Fruit fly (Drosophila melanogaster): ENCODE data around the gene NHP2.
A peak's percentile ranks its signal among the peaks of the same experiment; 100 is the strongest.

The NHP2 gene

DNA sequence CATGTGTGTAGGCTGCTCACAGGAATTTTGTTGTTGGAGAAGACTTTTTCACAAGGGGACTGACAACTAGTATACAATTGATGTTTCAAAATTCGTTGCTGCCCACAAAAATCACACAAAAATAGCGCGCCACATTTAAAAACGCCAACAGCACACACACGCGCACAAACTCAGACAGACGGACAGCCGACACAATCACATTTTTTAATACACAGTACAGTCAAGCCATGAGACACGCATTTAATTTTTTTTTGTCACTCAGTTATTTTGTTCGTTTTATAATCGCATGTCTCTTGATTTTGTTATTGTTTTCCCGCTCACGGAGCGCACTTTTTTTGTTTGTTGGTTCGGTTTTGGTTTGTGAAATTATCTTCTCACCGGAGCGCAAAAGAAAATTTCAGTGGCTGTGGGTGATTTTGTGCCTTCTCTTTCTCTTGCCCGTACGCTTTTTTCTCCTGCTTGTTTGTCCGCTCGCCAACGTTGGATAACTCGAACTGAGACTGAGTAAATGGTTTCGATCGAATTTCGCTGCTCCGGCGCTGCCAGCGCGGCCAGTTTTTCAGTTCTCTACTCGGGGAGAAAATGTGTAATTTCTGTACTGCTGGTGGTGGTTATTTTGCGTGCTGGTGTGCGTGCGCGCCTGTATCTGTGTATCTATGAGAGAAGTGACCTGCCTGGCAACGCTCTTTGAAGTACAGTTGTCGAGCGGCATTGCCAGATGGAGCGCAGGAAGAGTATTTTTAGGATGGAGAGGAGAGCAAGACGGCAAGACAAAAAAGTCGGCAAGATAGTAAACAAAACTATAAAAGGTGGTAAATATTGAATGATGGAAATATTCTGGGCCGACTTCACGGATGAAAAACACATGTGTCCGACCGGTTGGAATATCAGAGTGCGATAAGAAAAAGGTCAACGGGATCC, 44.2 kb downstream of the NHP2 start, which contains the start of gene CG42507 (continued):
- TF ChIP-seq sens-2 (GFP tag; IDR thresholded peaks at IDR 0.05) (no peak), CG16779 (GFP tag; IDR thresholded peaks at IDR 0.05) (no peak), ken (GFP tag; IDR thresholded peaks at IDR 0.05) (peak; percentile 18; the same call in 1 of the 3 replicates), Bgb (GFP tag; IDR thresholded peaks at IDR 0.05; ENCODE audit: partially characterized antibody) (0 out of 2 replicates have a peak, but pooled peaks have one; percentile 21), CG8765 (GFP tag; IDR thresholded peaks at IDR 0.05) (no peak), ara (GFP tag; IDR thresholded peaks at IDR 0.05) (peak; percentile 50), Xrp1 (GFP tag; IDR thresholded peaks at IDR 0.05) (peak; percentile 66; the same call in 1 of the 2 replicates), CG11696 (GFP tag; IDR thresholded peaks at IDR 0.05) (peak; percentile 48; the same call in 1 of the 2 replicates), eve (GFP tag; optimal IDR thresholded peaks at IDR 0.05) (no peak), CG1529 (GFP tag; optimal IDR thresholded peaks at IDR 0.05) (peak; percentile 25), yki (optimal IDR thresholded peaks at IDR 0.05) (no peak), BEAF-32 (GFP tag; optimal IDR thresholded peaks at IDR 0.05) (peak; percentile 25), bab2 (GFP tag; optimal IDR thresholded peaks at IDR 0.05) (peak; percentile 28), CG17385 (GFP tag; optimal IDR thresholded peaks at IDR 0.05) (peak; percentile 47), CG6254 (GFP tag; optimal IDR thresholded peaks at IDR 0.05) (peak; percentile 45), exex (tag; optimal IDR thresholded peaks at IDR 0.05) (peak; percentile 43), slbo (GFP tag; IDR thresholded peaks at IDR 0.05) (no peak), CG17802 (tag; optimal IDR thresholded peaks at IDR 0.05) (no peak), CG17568 (GFP tag; optimal IDR thresholded peaks at IDR 0.05) (peak; percentile 62), onecut (GFP tag; IDR thresholded peaks at IDR 0.05) (peak; percentile 72), CG5180 (GFP tag; optimal IDR thresholded peaks at IDR 0.05) (peak; percentile 6), CG13296 (GFP tag; optimal IDR thresholded peaks at IDR 0.05) (peak; percentile 77), BtbVII (GFP tag; optimal IDR thresholded peaks at IDR 0.05) (peak; percentile 63), CG18619 (GFP tag; optimal IDR thresholded peaks at IDR 0.05) (peak; percentile 66), CG7745 (tag; optimal IDR thresholded peaks at IDR 0.05) (peak; percentile 32), oc (tag; optimal IDR thresholded peaks at IDR 0.05) (peak; percentile 15), CG6689 (GFP tag; IDR thresholded peaks at IDR 0.05) (peak; percentile 59), Jarid2 (GFP tag; optimal IDR thresholded peaks at IDR 0.05) (peak; percentile 51), tll (GFP tag; optimal IDR thresholded peaks at IDR 0.05) (peak in 1 of 2 experiments; percentile 82), peb (GFP tag; IDR thresholded peaks at IDR 0.05) (no peak), usp (GFP tag; optimal IDR thresholded peaks at IDR 0.05) (no peak), Med (GFP tag) (peak; percentile 84), rib (GFP tag; IDR thresholded peaks at IDR 0.05) (peak; percentile 20; the same call in 1 of the 2 replicates), CG12071 (GFP tag; optimal IDR thresholded peaks at IDR 0.05) (peak; percentile 80), CG8290 (GFP tag; optimal IDR thresholded peaks at IDR 0.05) (peak; percentile 20), CG8290 (tag; optimal IDR thresholded peaks at IDR 0.05) (peak; percentile 54 to 70), Ada2b (GFP tag; IDR thresholded peaks at IDR 0.05) (0 out of 2 replicates have a peak, but pooled peaks have one; percentile 18), pzg (GFP tag; optimal IDR thresholded peaks at IDR 0.05) (peak; percentile 5), nom (GFP tag; optimal IDR thresholded peaks at IDR 0.05) (peak; percentile 65), gcm (GFP tag; optimal IDR thresholded peaks at IDR 0.05) (peak; percentile 62), CG15601 (tag; optimal IDR thresholded peaks at IDR 0.05) (peak; percentile 50), pan (optimal IDR thresholded peaks at IDR 0.05) (no peak), pan (GFP tag; optimal IDR thresholded peaks at IDR 0.05 in 1 of 2, IDR thresholded peaks at IDR 0.05 in 1 of 2) (peak in 1 of 2 experiments; percentile 41), Mrtf (GFP tag; IDR thresholded peaks at IDR 0.05) (no peak), Blimp-1 (GFP tag; optimal IDR thresholded peaks at IDR 0.05) (peak; percentile 13), bcd (GFP tag; optimal IDR thresholded peaks at IDR 0.05) (peak; percentile 22), CG7839 (tag; optimal IDR thresholded peaks at IDR 0.05) (peak; percentile 20), Abd-B (GFP tag; optimal IDR thresholded peaks at IDR 0.05) (no peak)

Measured in whole organism, embryonic.